Worm (Caenorhabditis elegans): ENCODE measurements around the gene bir-2.
A peak's percentile ranks its signal among the peaks of the same experiment; 100 is the strongest.

Gene bir-2

DNA sequence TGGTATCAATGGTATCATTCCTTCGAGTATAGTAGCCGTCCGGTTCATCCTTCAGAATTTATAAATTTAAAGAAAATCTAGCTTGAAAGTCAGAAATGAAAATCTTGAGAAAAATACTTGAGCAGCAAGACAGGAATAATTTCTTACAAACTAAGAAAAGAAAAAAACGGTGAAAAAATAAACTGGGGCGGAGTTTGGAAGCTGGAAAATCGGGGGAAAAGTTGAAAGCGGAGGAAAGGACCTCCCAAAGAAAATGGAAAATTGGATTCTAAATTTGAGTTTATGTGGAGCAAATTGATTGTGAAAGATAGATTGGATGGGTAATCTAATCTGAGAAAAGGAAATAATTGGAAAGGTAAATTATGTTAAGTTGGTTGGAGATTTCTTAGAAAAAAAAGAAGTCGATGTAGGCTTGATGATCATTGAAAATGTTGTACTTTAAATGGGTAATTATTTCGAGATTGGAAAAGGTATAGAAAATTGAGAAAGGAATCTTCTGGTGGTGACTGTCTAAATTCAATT, 32.5 kb upstream of the bir-2 start, which contains the start of gene frpr-5:
Gene frpr-5, minus strand, starts transcription at position 51 of the 522 bp plus-strand sequence.
- TF ChIP-seq lin-14 (GFP tag; optimal IDR thresholded peaks at IDR 0.05) (peak; percentile 16), tbx-2 (tag; optimal IDR thresholded peaks at IDR 0.05) (peak; percentile 59), pqm-1 (tag; optimal IDR thresholded peaks at IDR 0.05) (no peak)

DNA sequence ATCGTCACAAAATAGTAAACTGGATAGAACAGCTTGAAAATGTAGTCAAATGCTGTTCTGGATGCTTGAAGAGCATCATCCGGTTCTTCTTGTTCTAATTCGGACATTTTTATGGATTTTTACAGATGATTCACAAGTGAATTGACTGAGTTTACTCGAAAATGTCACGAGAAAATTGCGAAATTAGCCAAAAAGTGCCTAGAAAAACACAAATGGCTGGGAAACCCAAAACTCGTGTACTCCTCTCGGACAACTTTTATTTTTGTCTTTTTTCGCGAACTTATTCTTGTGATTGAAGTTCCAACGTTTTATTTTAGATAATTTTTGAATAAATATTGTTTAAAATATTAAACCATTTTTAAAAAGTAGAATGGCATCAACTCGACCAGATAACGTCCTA, 17.0 kb upstream of the bir-2 start, which contains the start of the genes C56A3.4 and C56A3.5:
Gene C56A3.4, minus strand, starts transcription at position 154 of the 400 bp plus-strand sequence.
Gene C56A3.5, plus strand, starts transcription at position 367 of the 400 bp plus-strand sequence.
- TF ChIP-seq ceh-90 (tag; optimal IDR thresholded peaks at IDR 0.05) (peak; percentile 87), dsc-1 (tag; optimal IDR thresholded peaks at IDR 0.05) (peak; percentile 55), isw-1 (GFP tag; IDR thresholded peaks at IDR 0.05) (peak; percentile 62), lir-3 (tag; optimal IDR thresholded peaks at IDR 0.05; ENCODE audit: poor library complexity) (peak; percentile 88), jun-1 (tag; optimal IDR thresholded peaks at IDR 0.05) (peak; percentile 27), snu-23 (GFP tag; optimal IDR thresholded peaks at IDR 0.05) (peak; percentile 62), pax-3 (tag; optimal IDR thresholded peaks at IDR 0.05) (peak; percentile 88), nhr-84 (tag; optimal IDR thresholded peaks at IDR 0.05) (no peak), blmp-1 (tag; optimal IDR thresholded peaks at IDR 0.05) (peak; percentile 20), C16A3.4 (tag; optimal IDR thresholded peaks at IDR 0.05) (peak; percentile 24), nhr-85 (tag) (peak; percentile 79), zip-4 (GFP tag; optimal IDR thresholded peaks at IDR 0.05) (peak; percentile 82), irx-1 (tag; optimal IDR thresholded peaks at IDR 0.05) (peak; percentile 80), fkh-4 (tag; optimal IDR thresholded peaks at IDR 0.05; ENCODE audit: borderline replicate concordance) (peak; percentile 67), grh-1 (GFP tag; IDR thresholded peaks at IDR 0.05) (no peak), swsn-7 (tag; optimal IDR thresholded peaks at IDR 0.05) (peak; percentile 50), efl-1 (optimal IDR thresholded peaks at IDR 0.05) (peak; percentile 69 to 75), efl-1 (GFP tag; optimal IDR thresholded peaks at IDR 0.05 in 1 of 2) (peak; percentile 81 to 96), alr-1 (tag; optimal IDR thresholded peaks at IDR 0.05; ENCODE audit: borderline replicate concordance) (no peak), C04F5.9 (tag; optimal IDR thresholded peaks at IDR 0.05) (peak; percentile 8), egl-13 (tag; optimal IDR thresholded peaks at IDR 0.05) (peak; percentile 59), nhr-19 (GFP tag; conservative IDR thresholded peaks at IDR 0.05) (peak; percentile 65), sox-4 (tag; optimal IDR thresholded peaks at IDR 0.05) (peak; percentile 38), elt-3 (tag; optimal IDR thresholded peaks at IDR 0.05) (peak in 1 of 6 experiments; percentile 9), nhr-71 (tag; optimal IDR thresholded peaks at IDR 0.05) (peak; percentile 74), ceh-63 (GFP tag; optimal IDR thresholded peaks at IDR 0.05) (no peak), ces-1 (GFP tag; optimal IDR thresholded peaks at IDR 0.05) (no peak), mdl-1 (tag; optimal IDR thresholded peaks at IDR 0.05) (peak in 1 of 2 experiments; percentile 50), ztf-11 (tag; optimal IDR thresholded peaks at IDR 0.05) (peak in 1 of 2 experiments; percentile 72), lin-13 (GFP tag; optimal IDR thresholded peaks at IDR 0.05) (peak; percentile 15), nhr-47 (tag; optimal IDR thresholded peaks at IDR 0.05) (peak; percentile 73), mep-1 (tag; optimal IDR thresholded peaks at IDR 0.05) (peak; percentile 56), nhr-237 (tag; optimal IDR thresholded peaks at IDR 0.05) (no peak), elt-2 (tag; optimal IDR thresholded peaks at IDR 0.05) (peak; percentile 32), snpc-4 (tag; optimal IDR thresholded peaks at IDR 0.05) (peak; percentile 49), lin-39 (tag; optimal IDR thresholded peaks at IDR 0.05) (no peak), lin-35 (GFP tag; optimal IDR thresholded peaks at IDR 0.05) (peak; percentile 73), tbx-2 (tag; optimal IDR thresholded peaks at IDR 0.05) (peak; percentile 62), unc-62 (GFP tag; optimal IDR thresholded peaks at IDR 0.05) (no peak), egl-27 (tag; optimal IDR thresholded peaks at IDR 0.05) (no peak), fkh-8 (tag; optimal IDR thresholded peaks at IDR 0.05) (peak; percentile 68), lin-15B (tag; optimal IDR thresholded peaks at IDR 0.05) (peak; percentile 48), lsy-2 (tag; optimal IDR thresholded peaks at IDR 0.05) (peak; percentile 48 to 65), lin-14 (GFP tag; optimal IDR thresholded peaks at IDR 0.05) (peak; percentile 70), nhr-20 (tag; optimal IDR thresholded peaks at IDR 0.05) (peak; percentile 58), xbp-1 (tag; optimal IDR thresholded peaks at IDR 0.05) (peak; percentile 58), nhr-90 (tag; optimal IDR thresholded peaks at IDR 0.05; ENCODE audit: poor library complexity) (peak; percentile 57), efl-3 (GFP tag; optimal IDR thresholded peaks at IDR 0.05) (no peak)

All from whole organism, L1 larva.